Worm (Caenorhabditis elegans): Measurements from ENCODE around the gene glb-33.

glb-33 gene

ce11 chrV:1313274-1313673, 38.7 kb upstream of the glb-33 start:
- TF ChIP-seq Y48G9A.11 (GFP tag; IDR thresholded peaks at IDR 0.05) = no peak
- TF ChIP-seq ceh-82 (tag; optimal IDR thresholded peaks at IDR 0.05) = no peak
- TF ChIP-seq F44E2.7 (GFP tag; IDR thresholded peaks at IDR 0.05) = no peak
- TF ChIP-seq ZK546.5 (tag; optimal IDR thresholded peaks at IDR 0.05) = no peak
- TF ChIP-seq snpc-4 (tag; optimal IDR thresholded peaks at IDR 0.05) = no peak
- TF ChIP-seq skn-1 (tag; optimal IDR thresholded peaks at IDR 0.05) = no peak
- no peak for TF ChIP-seq ama-1 (optimal IDR thresholded peaks at IDR 0.05)

- TF ChIP-seq attf-4 (tag; optimal IDR thresholded peaks at IDR 0.05) = no peak
- TF ChIP-seq madf-9 (GFP tag; conservative IDR thresholded peaks at IDR 0.05) = no peak
- no peak for TF ChIP-seq nhr-11 (tag; optimal IDR thresholded peaks at IDR 0.05)
- TF ChIP-seq daf-16 (GFP tag; optimal IDR thresholded peaks at IDR 0.05) = no peak
- no peak for TF ChIP-seq daf-16 (tag; optimal IDR thresholded peaks at IDR 0.05)
- TF ChIP-seq dmd-6 (GFP tag; IDR thresholded peaks at IDR 0.05) = no peak
- TF ChIP-seq nhr-28 (tag; optimal IDR thresholded peaks at IDR 0.05) = no peak
- TF ChIP-seq nhr-10 (tag; optimal IDR thresholded peaks at IDR 0.05) = no peak
- no peak for TF ChIP-seq spr-1 (tag; optimal IDR thresholded peaks at IDR 0.05)
- no peak for TF ChIP-seq T26A8.4 (GFP tag; IDR thresholded peaks at IDR 0.05)
- TF ChIP-seq nhr-48 (tag; optimal IDR thresholded peaks at IDR 0.05) = no peak
- TF ChIP-seq fos-1 (tag; optimal IDR thresholded peaks at IDR 0.05) = no peak
- no peak for TF ChIP-seq pqm-1 (tag; optimal IDR thresholded peaks at IDR 0.05)
- no peak for TF ChIP-seq dpl-1 (GFP tag; optimal IDR thresholded peaks at IDR 0.05)
- TF ChIP-seq vab-7 (GFP tag; IDR thresholded peaks at IDR 0.05) = no peak
- no peak for TF ChIP-seq lin-29 (GFP tag; IDR thresholded peaks at IDR 0.05)
- TF ChIP-seq mxl-2 (GFP tag; conservative IDR thresholded peaks at IDR 0.05) = no peak
- TF ChIP-seq mdt-29 (GFP tag; IDR thresholded peaks at IDR 0.05) = no peak
- no peak for TF ChIP-seq nhr-41 (GFP tag; IDR thresholded peaks at IDR 0.05)
- no peak for TF ChIP-seq nhr-76 (tag; optimal IDR thresholded peaks at IDR 0.05)
Observed at ce11 chrV:1314819-1315218, 37.1 kb upstream of the glb-33 start, which contains the start of gene F16B3.2. Gene F16B3.2 (plus strand): TSS chrV:1315119.

ce11 chrV:1317869-1318354, 34.0 kb upstream of the glb-33 start, which contains the start of gene F16B3.3:
Gene F16B3.3 (minus strand): TSS chrV:1317919.
- TF ChIP-seq mdl-1 (tag; optimal IDR thresholded peaks at IDR 0.05) = no peak
- TF ChIP-seq ceh-62 (tag; optimal IDR thresholded peaks at IDR 0.05) = no peak
- TF ChIP-seq attf-4 (tag; optimal IDR thresholded peaks at IDR 0.05) = no peak
- no peak for TF ChIP-seq zip-2 (tag; optimal IDR thresholded peaks at IDR 0.05)
- TF ChIP-seq F49E8.2 (tag; optimal IDR thresholded peaks at IDR 0.05; ENCODE audit: borderline replicate concordance) = no peak
- TF ChIP-seq mdt-29 (GFP tag; IDR thresholded peaks at IDR 0.05) = no peak
- TF ChIP-seq lin-13 (GFP tag; optimal IDR thresholded peaks at IDR 0.05) = no peak
- no peak for TF ChIP-seq ces-1 (GFP tag; optimal IDR thresholded peaks at IDR 0.05)
- TF ChIP-seq sdz-12 (GFP tag; optimal IDR thresholded peaks at IDR 0.05) = no peak
- TF ChIP-seq zfp-3 (GFP tag; conservative IDR thresholded peaks at IDR 0.05) = no peak
- TF ChIP-seq Y48G9A.11 (GFP tag; IDR thresholded peaks at IDR 0.05) = no peak
- TF ChIP-seq dmd-8 (GFP tag; IDR thresholded peaks at IDR 0.05) = no peak
- TF ChIP-seq T26A8.4 (GFP tag; IDR thresholded peaks at IDR 0.05) = no peak
- TF ChIP-seq dve-1 (tag; optimal IDR thresholded peaks at IDR 0.05; ENCODE audit: insufficient read depth) = no peak

ce11 chrV:1321776-1322175, 30.1 kb upstream of the glb-33 start:
- no peak for TF ChIP-seq hlh-30 (tag; optimal IDR thresholded peaks at IDR 0.05; ENCODE audit: insufficient read depth)
- TF ChIP-seq lin-39 (tag; optimal IDR thresholded peaks at IDR 0.05) = no peak
- no peak for TF ChIP-seq Y75B8A.6 (GFP tag; IDR thresholded peaks at IDR 0.05)
- TF ChIP-seq nhr-48 (tag; optimal IDR thresholded peaks at IDR 0.05) = no peak
- TF ChIP-seq ceh-62 (tag; optimal IDR thresholded peaks at IDR 0.05) = no peak
- TF ChIP-seq nhr-111 (GFP tag; optimal IDR thresholded peaks at IDR 0.05) = no peak
- TF ChIP-seq gei-8 (GFP tag; optimal IDR thresholded peaks at IDR 0.05) = no peak
- TF ChIP-seq mdl-1 (tag; optimal IDR thresholded peaks at IDR 0.05) = no peak
- no peak for TF ChIP-seq nhr-237 (tag; optimal IDR thresholded peaks at IDR 0.05)
- TF ChIP-seq ZK337.2 (GFP tag; IDR thresholded peaks at IDR 0.05) = no peak
- no peak for TF ChIP-seq php-3 (GFP tag; IDR thresholded peaks at IDR 0.05)
- no peak for TF ChIP-seq pqm-1 (tag; optimal IDR thresholded peaks at IDR 0.05)

All from whole organism, L4 larva.